Worm (Caenorhabditis elegans) whole organism, midembryonic: Measurements from ENCODE around the gene aakb-1.

Source experiments
- T22C8.4 ChIP-seq: fragments of 200-800 bp; sonication (Bioruptor generic); IDR thresholded peaks from 2 replicates; pipeline ENCODE4 v1.3.6; 2022; ENCODE audit warnings: missing genetic modification characterization, missing compliant biosample characterization
- cog-1 ChIP-seq: sonication (generic microtip); optimal IDR thresholded peaks from 2 replicates; lab custom pipeline; 2016; ENCODE audit warnings: missing genetic modification characterization, missing compliant biosample characterization
- flt-1 ChIP-seq: fragments of 200-800 bp; sonication (Bioruptor generic); IDR thresholded peaks from 2 replicates; pipeline ENCODE4 v1.3.6; 2022; ENCODE audit warnings: missing genetic modification characterization, missing compliant biosample characterization
- klf-2 ChIP-seq: fragments of 200-800 bp; sonication (Bioruptor generic); conservative IDR thresholded peaks from 2 replicates; pipeline ENCODE4 v1.3.6; 2022; ENCODE audit warnings: missing genetic modification reagents, missing genetic modification characterization, missing compliant biosample characterization
- med-1 ChIP-seq: sonication (generic microtip); optimal IDR thresholded peaks from 2 replicates; lab custom pipeline; 2017; ENCODE audit warnings: missing genetic modification characterization, mild to moderate bottlenecking, missing compliant biosample characterization, antibody characterized with exemption, missing genetic modification reagents; ENCODE audit not compliant: insufficient read depth
- ref-1 ChIP-seq: fragments of 200-800 bp; sonication (Bioruptor generic); conservative IDR thresholded peaks from 2 replicates; pipeline ENCODE4 v1.3.6; 2022; ENCODE audit warnings: missing genetic modification reagents, missing genetic modification characterization, missing compliant biosample characterization
- tab-1 ChIP-seq: fragments of 200-800 bp; sonication (Bioruptor generic); IDR thresholded peaks from 2 replicates; pipeline ENCODE4 v1.3.6; 2022; ENCODE audit warnings: missing genetic modification characterization, missing compliant biosample characterization
- ztf-23 ChIP-seq: fragments of 200-800 bp; sonication (Bioruptor generic); IDR thresholded peaks from 2 replicates; pipeline ENCODE4 v1.3.6; 2022; ENCODE audit warnings: missing genetic modification reagents, missing genetic modification characterization, missing compliant biosample characterization
- ztf-29 ChIP-seq: fragments of 200-800 bp; sonication (Bioruptor generic); IDR thresholded peaks from 2 replicates; pipeline ENCODE4 v1.3.6; 2022; ENCODE audit warnings: missing genetic modification reagents, missing genetic modification characterization, missing compliant biosample characterization

aakb-1 gene

ce11 chrX:13767282-13767681 is 11.7 kb downstream of the aakb-1 start:
- no peak for TF ChIP-seq T22C8.4 (GFP tag; lab: Robert Waterston, UW)
- no peak for TF ChIP-seq ref-1 (GFP tag; lab: Robert Waterston, UW)
- TF ChIP-seq tab-1 (GFP tag; lab: Robert Waterston, UW): no peak
- TF ChIP-seq ztf-29 (GFP tag; lab: Robert Waterston, UW): no peak
- TF ChIP-seq klf-2 (GFP tag; lab: Robert Waterston, UW): no peak
- no peak for TF ChIP-seq ztf-23 (GFP tag; lab: Robert Waterston, UW)
- no peak for TF ChIP-seq cog-1
- TF ChIP-seq med-1 (GFP tag; lab: Kevin White, UChicago): no peak
- TF ChIP-seq flt-1 (GFP tag; lab: Robert Waterston, UW): no peak

ce11 chrX:13768562-13768961 is 13.0 kb downstream of the aakb-1 start:
- TF ChIP-seq flt-1 (GFP tag; lab: Robert Waterston, UW): no peak
- TF ChIP-seq ztf-23 (GFP tag; lab: Robert Waterston, UW): no peak
- no peak for TF ChIP-seq klf-2 (GFP tag; lab: Robert Waterston, UW)
- TF ChIP-seq med-1 (GFP tag; lab: Kevin White, UChicago): no peak
- no peak for TF ChIP-seq ztf-29 (GFP tag; lab: Robert Waterston, UW)
- TF ChIP-seq cog-1: no peak
- TF ChIP-seq ref-1 (GFP tag; lab: Robert Waterston, UW): no peak
- TF ChIP-seq T22C8.4 (GFP tag; lab: Robert Waterston, UW): no peak
- TF ChIP-seq tab-1 (GFP tag; lab: Robert Waterston, UW): no peak

ce11 chrX:13770508-13770978 is 15.0 kb downstream of the aakb-1 start, which contains the start of gene nkb-3:
nkb-3 (minus strand) TSS chrX:13770558.
- TF ChIP-seq tab-1 (GFP tag; lab: Robert Waterston, UW) (no peak), cog-1 (no peak), klf-2 (GFP tag; lab: Robert Waterston, UW) (no peak), T22C8.4 (GFP tag; lab: Robert Waterston, UW) (no peak), ref-1 (GFP tag; lab: Robert Waterston, UW) (no peak), ztf-23 (GFP tag; lab: Robert Waterston, UW) (no peak), ztf-29 (GFP tag; lab: Robert Waterston, UW) (no peak), med-1 (GFP tag; lab: Kevin White, UChicago) (no peak), flt-1 (GFP tag; lab: Robert Waterston, UW) (no peak)

- TF ChIP-seq cog-1 (no peak), tab-1 (GFP tag; lab: Robert Waterston, UW) (no peak), ztf-23 (GFP tag; lab: Robert Waterston, UW) (no peak), klf-2 (GFP tag; lab: Robert Waterston, UW) (no peak), ref-1 (GFP tag; lab: Robert Waterston, UW) (no peak), ztf-29 (GFP tag; lab: Robert Waterston, UW) (no peak), T22C8.4 (GFP tag; lab: Robert Waterston, UW) (no peak), med-1 (GFP tag; lab: Kevin White, UChicago) (no peak), flt-1 (GFP tag; lab: Robert Waterston, UW) (no peak)
These were observed 17.2 kb downstream of the aakb-1 start for ce11 chrX:13772734-13773133.

- TF ChIP-seq ref-1 (GFP tag; lab: Robert Waterston, UW) (no peak), med-1 (GFP tag; lab: Kevin White, UChicago) (no peak), ztf-23 (GFP tag; lab: Robert Waterston, UW) (no peak), T22C8.4 (GFP tag; lab: Robert Waterston, UW) (no peak), klf-2 (GFP tag; lab: Robert Waterston, UW) (no peak)
These were observed 18.6 kb downstream of the aakb-1 start for ce11 chrX:13774144-13774543.

- TF ChIP-seq flt-1 (GFP tag; lab: Robert Waterston, UW) (no peak), cog-1 (no peak), ref-1 (GFP tag; lab: Robert Waterston, UW) (no peak), med-1 (GFP tag; lab: Kevin White, UChicago) (no peak), tab-1 (GFP tag; lab: Robert Waterston, UW) (no peak), ztf-23 (GFP tag; lab: Robert Waterston, UW) (no peak), T22C8.4 (GFP tag; lab: Robert Waterston, UW) (no peak), klf-2 (GFP tag; lab: Robert Waterston, UW) (no peak), ztf-29 (GFP tag; lab: Robert Waterston, UW) (no peak)
These were observed 19.9 kb downstream of the aakb-1 start for ce11 chrX:13775508-13775907.

ce11 chrX:13781445-13782073 is 26.0 kb downstream of the aakb-1 start:
- TF ChIP-seq med-1 (GFP tag; lab: Kevin White, UChicago) (no peak), tab-1 (GFP tag; lab: Robert Waterston, UW) (peak; percentile 49; the same call in 1 of the 2 replicates), ztf-23 (GFP tag; lab: Robert Waterston, UW) (peak; percentile 70), klf-2 (GFP tag; lab: Robert Waterston, UW) (peak; percentile 69)

- no peak for TF ChIP-seq med-1 (GFP tag; lab: Kevin White, UChicago)
- TF ChIP-seq flt-1 (GFP tag; lab: Robert Waterston, UW): peak; percentile 78
- no peak for TF ChIP-seq tab-1 (GFP tag; lab: Robert Waterston, UW)
- TF ChIP-seq ztf-23 (GFP tag; lab: Robert Waterston, UW): no peak
These were observed 26.5 kb downstream of the aakb-1 start for ce11 chrX:13782074-13782462.

ce11 chrX:13785268-13785667 is 29.7 kb downstream of the aakb-1 start, which contains the start of gene F55F3.4:
F55F3.4 (plus strand) TSS chrX:13785568.
- no peak for TF ChIP-seq ztf-29 (GFP tag; lab: Robert Waterston, UW)
- TF ChIP-seq cog-1: no peak
- no peak for TF ChIP-seq flt-1 (GFP tag; lab: Robert Waterston, UW)
- no peak for TF ChIP-seq klf-2 (GFP tag; lab: Robert Waterston, UW)
- no peak for TF ChIP-seq tab-1 (GFP tag; lab: Robert Waterston, UW)
- TF ChIP-seq ref-1 (GFP tag; lab: Robert Waterston, UW): no peak
- TF ChIP-seq ztf-23 (GFP tag; lab: Robert Waterston, UW): no peak
- TF ChIP-seq med-1 (GFP tag; lab: Kevin White, UChicago): no peak
- no peak for TF ChIP-seq T22C8.4 (GFP tag; lab: Robert Waterston, UW)
